Fruit fly (Drosophila melanogaster) whole organism, pupa: ENCODE measurements around the gene Tet.

ENCODE experiments used
- CG17806 ChIP-seq: fragments of 200-800 bp; sonication (Bioruptor generic); optimal IDR thresholded peaks from 2 replicates; lab custom pipeline; 2018; ENCODE audit warnings: missing biosample characterization, mild to moderate bottlenecking, missing genetic modification characterization, moderate library complexity
- CG9948 ChIP-seq: fragments of 200-800 bp; sonication (Bioruptor generic); optimal IDR thresholded peaks from 2 replicates; lab custom pipeline; 2018; ENCODE audit warnings: missing biosample characterization, mild to moderate bottlenecking, missing genetic modification characterization, moderate library complexity
- Snoo ChIP-seq: fragments of 200-800 bp; sonication (Bioruptor generic); optimal IDR thresholded peaks from 3 replicates; lab custom pipeline; 2017; ENCODE audit warnings: missing biosample characterization, mild to moderate bottlenecking, missing genetic modification characterization, inconsistent platforms
- gl ChIP-seq: fragments of 200-800 bp; sonication (Bioruptor generic); optimal IDR thresholded peaks from 2 replicates; lab custom pipeline; 2018; ENCODE audit warnings: missing biosample characterization, mild to moderate bottlenecking, missing genetic modification characterization

DNA sequence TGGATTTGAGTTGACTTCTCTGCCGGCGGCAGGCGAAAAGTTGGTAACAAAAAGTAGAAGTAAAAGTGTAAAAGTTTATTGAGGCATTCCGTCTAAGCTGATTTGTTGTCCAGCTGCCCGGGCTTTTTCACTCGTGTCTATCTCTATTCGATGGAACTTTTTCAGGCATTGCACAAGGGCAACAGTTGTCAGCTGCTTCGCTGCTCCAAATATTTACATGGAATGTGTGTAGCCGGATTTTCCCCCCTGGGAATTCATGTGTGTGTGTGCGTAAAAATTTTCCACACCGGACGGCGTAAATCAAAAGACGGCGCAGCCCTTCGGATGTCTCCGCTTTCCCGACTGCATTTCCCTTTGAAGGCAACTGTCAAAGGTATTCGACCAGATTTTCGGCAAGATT, 134.0 kb downstream of the Tet start:
- no peak for TF ChIP-seq CG9948 (tag; lab: Kevin White, UChicago)
- no peak for TF ChIP-seq gl (tag; lab: Kevin White, UChicago)
- no peak for TF ChIP-seq Snoo (tag; lab: Kevin White, UChicago)
- TF ChIP-seq CG17806 (tag; lab: Kevin White, UChicago) = no peak
